Worm (Caenorhabditis elegans): ENCODE data around the gene F11A5.17.

DNA sequence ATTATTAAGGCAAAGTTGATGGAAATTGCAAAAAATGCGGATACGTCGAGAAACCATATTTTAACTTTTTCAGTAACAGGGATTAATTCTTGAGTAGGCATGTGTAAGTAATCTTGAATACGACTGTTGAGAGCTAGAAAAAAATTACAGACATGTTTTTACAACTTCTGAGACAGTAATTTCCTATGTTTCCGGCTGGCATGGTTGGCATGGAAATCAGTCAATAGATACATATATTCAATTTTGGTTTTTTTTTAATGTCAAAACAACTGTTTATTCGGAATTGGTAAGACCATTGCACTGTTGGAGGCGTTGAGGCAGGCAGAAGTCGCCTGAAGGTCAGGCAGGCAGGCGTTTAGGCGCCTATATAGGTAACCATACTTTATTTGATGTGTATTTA lies 48.5 kb upstream of the F11A5.17 start, which contains the start of gene str-254:
- TF ChIP-seq tbx-11 (GFP tag; IDR thresholded peaks at IDR 0.05) (no peak), F13C5.2 (tag; optimal IDR thresholded peaks at IDR 0.05) (no peak), tbx-37 (GFP tag; conservative IDR thresholded peaks at IDR 0.05) (no peak), B0310.2 (tag; optimal IDR thresholded peaks at IDR 0.05) (no peak)

Data from whole organism, early embryonic.